Worm (Caenorhabditis elegans) whole organism, L2 larva: ENCODE results near the gene F19C6.5.

Experiments
- R02D3.7 ChIP-seq: fragments of 150-350 bp; optimal IDR thresholded peaks from 2 replicates; lab custom pipeline; 2014; ENCODE audit warnings: missing biosample characterization, missing genetic modification characterization
- ZK546.5 ChIP-seq: sonication (generic microtip); optimal IDR thresholded peaks from 2 replicates; lab custom pipeline; 2017; ENCODE audit warnings: missing biosample characterization, missing genetic modification characterization
- ama-1 ChIP-seq: fragments of 150-350 bp; optimal IDR thresholded peaks from 2 replicates; lab custom pipeline; 2018; ENCODE audit warnings: inconsistent platforms
- ceh-82 ChIP-seq: fragments of 150-350 bp; optimal IDR thresholded peaks from 2 replicates; lab custom pipeline; 2014; ENCODE audit warnings: missing biosample characterization, missing genetic modification characterization
- dmd-4 ChIP-seq: sonication (generic microtip); optimal IDR thresholded peaks from 2 replicates; lab custom pipeline; 2017; ENCODE audit warnings: missing biosample characterization, missing genetic modification characterization
- lin-13 ChIP-seq: fragments of 150-350 bp; optimal IDR thresholded peaks from 2 replicates; lab custom pipeline; 2014; ENCODE audit warnings: missing biosample characterization, missing genetic modification reagents, missing genetic modification characterization
- lin-39 ChIP-seq: fragments of 150-350 bp; optimal IDR thresholded peaks from 2 replicates; lab custom pipeline; 2014; ENCODE audit warnings: missing biosample characterization, missing genetic modification reagents, missing genetic modification characterization
- lsy-2 ChIP-seq, 2 experiments: fragments of 150-350 bp in 1 of 2; sonication (generic microtip) in 1 of 2; optimal IDR thresholded peaks; 2 replicates each; lab custom pipeline; 2014 to 2017; ENCODE audit warnings: missing biosample characterization in 2 of 2, missing genetic modification characterization in 2 of 2
- nhr-129 ChIP-seq: fragments of 150-350 bp; optimal IDR thresholded peaks from 2 replicates; lab custom pipeline; 2014; ENCODE audit warnings: missing biosample characterization, missing genetic modification characterization
- nhr-237 ChIP-seq: fragments of 150-350 bp; optimal IDR thresholded peaks from 2 replicates; lab custom pipeline; 2014; ENCODE audit warnings: missing biosample characterization, missing genetic modification characterization
- nhr-6 ChIP-seq: fragments of 150-350 bp; optimal IDR thresholded peaks from 2 replicates; lab custom pipeline; 2014; ENCODE audit warnings: missing biosample characterization, missing genetic modification characterization
- skn-1 ChIP-seq: sonication (generic microtip); optimal IDR thresholded peaks from 2 replicates; lab custom pipeline; 2017; ENCODE audit warnings: missing biosample characterization, missing genetic modification characterization
- unc-62 ChIP-seq: fragments of 150-350 bp; optimal IDR thresholded peaks from 2 replicates; lab custom pipeline; 2014; ENCODE audit warnings: missing biosample characterization, missing genetic modification reagents, missing genetic modification characterization

DNA sequence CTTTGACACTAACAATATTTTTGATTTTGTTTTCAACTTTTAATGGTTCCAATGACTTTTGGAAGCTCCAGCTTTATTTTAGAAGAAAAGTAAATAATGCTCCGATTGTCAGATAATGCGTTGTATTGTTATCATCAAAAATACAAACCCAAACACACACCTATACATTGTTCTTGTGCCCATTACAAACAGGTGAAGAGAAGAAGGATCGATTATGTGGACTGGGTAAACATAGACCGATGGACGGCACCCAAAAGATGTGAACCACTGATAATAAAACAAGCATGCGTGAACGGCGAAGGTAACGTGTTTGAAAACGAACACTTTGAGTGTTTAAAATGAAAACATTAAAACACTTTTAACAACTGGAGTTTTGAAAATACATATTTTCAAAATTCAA lies 2.4 kb upstream of the F19C6.5 start:
- TF ChIP-seq unc-62 (no peak), R02D3.7 (no peak), ceh-82 (tag; lab: Kevin White, UChicago) (no peak), ama-1 (lab: Kevin White, UChicago) (no peak), nhr-237 (tag; lab: Kevin White, UChicago) (no peak), lin-39 (tag; lab: Kevin White, UChicago) (no peak), nhr-6 (tag; lab: Kevin White, UChicago) (no peak), lsy-2 (tag; optimal IDR thresholded peaks at IDR 0.05; lab: Kevin White, UChicago) (no peak), nhr-129 (tag; lab: Kevin White, UChicago) (no peak), dmd-4 (tag; lab: Kevin White, UChicago) (no peak), lin-13 (no peak), skn-1 (tag; lab: Kevin White, UChicago) (no peak), ZK546.5 (no peak)
